Fruit fly (Drosophila melanogaster): ENCODE results near the gene CG11248.

Gene CG11248

dm6 chr3L:21671839-21672238, 8.0 kb upstream of the CG11248 start, which contains the start of gene CG11249:
Gene CG11249 (plus strand): TSS chr3L:21672139.
- TF ChIP-seq CG8119 (GFP tag; IDR thresholded peaks at IDR 0.05) (no peak), Eip75B (GFP tag; optimal IDR thresholded peaks at IDR 0.05) (no peak), CG6163 (GFP tag; IDR thresholded peaks at IDR 0.05) (no peak), CG3032 (tag; optimal IDR thresholded peaks at IDR 0.05) (no peak), lz (GFP tag; optimal IDR thresholded peaks at IDR 0.05) (no peak), Gug (GFP tag; IDR thresholded peaks at IDR 0.05) (no peak), svp (GFP tag) (no peak), Met (GFP tag; optimal IDR thresholded peaks at IDR 0.05) (no peak), CG4318 (GFP tag; optimal IDR thresholded peaks at IDR 0.05) (no peak), Lpt (GFP tag; optimal IDR thresholded peaks at IDR 0.05) (no peak)

dm6 chr3L:21683942-21684341, 4.1 kb downstream of the CG11248 start, which contains the start of gene Sfp78E:
Gene Sfp78E (minus strand): TSS chr3L:21684042.
- TF ChIP-seq fkh (GFP tag; optimal IDR thresholded peaks at IDR 0.05) (no peak), CG3032 (tag; optimal IDR thresholded peaks at IDR 0.05) (no peak), spab (GFP tag; optimal IDR thresholded peaks at IDR 0.05) (no peak), OdsH (GFP tag; optimal IDR thresholded peaks at IDR 0.05) (no peak), Eip75B (GFP tag; optimal IDR thresholded peaks at IDR 0.05) (no peak), Sox15 (GFP tag; optimal IDR thresholded peaks at IDR 0.05) (no peak), eg (GFP tag; IDR thresholded peaks at IDR 0.05) (no peak), svp (GFP tag) (no peak), CG9139 (GFP tag; optimal IDR thresholded peaks at IDR 0.05) (no peak), Hr38 (GFP tag; optimal IDR thresholded peaks at IDR 0.05) (no peak), esn (GFP tag; optimal IDR thresholded peaks at IDR 0.05) (no peak), CG11294 (GFP tag; IDR thresholded peaks at IDR 0.05) (no peak), CG8319 (GFP tag; optimal IDR thresholded peaks at IDR 0.05) (no peak), topi (GFP tag; optimal IDR thresholded peaks at IDR 0.05) (no peak), Ets21C (GFP tag; optimal IDR thresholded peaks at IDR 0.05) (no peak), CG31627 (GFP tag; optimal IDR thresholded peaks at IDR 0.05) (no peak), CG3919 (GFP tag; optimal IDR thresholded peaks at IDR 0.05) (no peak)

- TF ChIP-seq acj6 (GFP tag; optimal IDR thresholded peaks at IDR 0.05) (peak; percentile 79), CG6163 (GFP tag; IDR thresholded peaks at IDR 0.05) (0 out of 3 replicates have a peak, but pooled peaks have one; percentile 25), spab (GFP tag; optimal IDR thresholded peaks at IDR 0.05) (peak; percentile 89), net (GFP tag; optimal IDR thresholded peaks at IDR 0.05) (peak; percentile 67), ss (GFP tag; optimal IDR thresholded peaks at IDR 0.05) (peak; percentile 91 to 93), Blimp-1 (GFP tag; optimal IDR thresholded peaks at IDR 0.05) (no peak), CG6808 (GFP tag; optimal IDR thresholded peaks at IDR 0.05) (peak; percentile 92), achi (GFP tag; optimal IDR thresholded peaks at IDR 0.05) (peak; percentile 74), CG31627 (GFP tag; optimal IDR thresholded peaks at IDR 0.05) (no peak), Ets96B (tag; optimal IDR thresholded peaks at IDR 0.05) (peak; percentile 91), Eip75B (GFP tag; optimal IDR thresholded peaks at IDR 0.05) (peak; percentile 73), dac (GFP tag; optimal IDR thresholded peaks at IDR 0.05) (no peak), OdsH (GFP tag; optimal IDR thresholded peaks at IDR 0.05) (peak; percentile 79), fkh (GFP tag; optimal IDR thresholded peaks at IDR 0.05) (no peak), Sox14 (GFP tag; optimal IDR thresholded peaks at IDR 0.05) (peak; percentile 47), esn (GFP tag; optimal IDR thresholded peaks at IDR 0.05) (peak; percentile 34), Ets21C (GFP tag; optimal IDR thresholded peaks at IDR 0.05) (no peak), pdm3 (GFP tag; optimal IDR thresholded peaks at IDR 0.05) (peak; percentile 74), CG6854 (GFP tag; optimal IDR thresholded peaks at IDR 0.05) (no peak), topi (GFP tag; optimal IDR thresholded peaks at IDR 0.05) (peak; percentile 3), dsx (GFP tag; optimal IDR thresholded peaks at IDR 0.05; ENCODE audit: poor library complexity, severe bottlenecking) (peak; percentile 88), CG11294 (GFP tag; IDR thresholded peaks at IDR 0.05) (no peak; the same call in 1 of the 2 replicates), Hr39 (GFP tag; optimal IDR thresholded peaks at IDR 0.05) (peak; percentile 11), CG3032 (tag; optimal IDR thresholded peaks at IDR 0.05) (peak; percentile 93), Smox (GFP tag; optimal IDR thresholded peaks at IDR 0.05) (peak; percentile 7), CG11762 (GFP tag; optimal IDR thresholded peaks at IDR 0.05; ENCODE audit: insufficient read depth) (peak; percentile 52), Eip93F (GFP tag; optimal IDR thresholded peaks at IDR 0.05) (no peak), eg (GFP tag; IDR thresholded peaks at IDR 0.05) (no peak), Eip78C (GFP tag) (peak; percentile 95), CG1621 (tag; optimal IDR thresholded peaks at IDR 0.05) (peak; percentile 70), CG10669 (GFP tag; optimal IDR thresholded peaks at IDR 0.05) (peak; percentile 89), CG3919 (GFP tag; optimal IDR thresholded peaks at IDR 0.05) (peak; percentile 73), CG16779 (tag; optimal IDR thresholded peaks at IDR 0.05) (peak; percentile 53), CG8632 (GFP tag; optimal IDR thresholded peaks at IDR 0.05) (peak; percentile 69), Hr4 (GFP tag; optimal IDR thresholded peaks at IDR 0.05) (peak; percentile 32), Hr38 (GFP tag; optimal IDR thresholded peaks at IDR 0.05) (no peak), CG8319 (GFP tag; optimal IDR thresholded peaks at IDR 0.05) (peak; percentile 25), svp (GFP tag) (peak; percentile 56)
These were observed 5.9 kb downstream of the CG11248 start for dm6 chr3L:21685753-21686152.
